Worm (Caenorhabditis elegans) whole organism, L4/young adult: Measurements from ENCODE around the gene sdz-31.

Source experiments
- W03F9.2 ChIP-seq: fragments of 150-350 bp; optimal IDR thresholded peaks from 2 replicates; lab custom pipeline; 2014; ENCODE audit warnings: missing biosample characterization, missing genetic modification characterization
- dao-5 ChIP-seq: sonication (generic microtip); optimal IDR thresholded peaks from 2 replicates; lab custom pipeline; 2016; ENCODE audit warnings: missing genotype, missing genetic modification characterization, moderate library complexity, missing compliant biosample characterization
- him-1 ChIP-seq: sonication (generic microtip); optimal IDR thresholded peaks from 2 replicates; lab custom pipeline; 2016; ENCODE audit warnings: missing genotype, missing genetic modification reagents, missing genetic modification characterization, missing compliant biosample characterization

- no peak for TF ChIP-seq W03F9.2 (tag; lab: Kevin White, UChicago)
- TF ChIP-seq him-1 (tag; lab: Kevin White, UChicago) = no peak
- no peak for TF ChIP-seq dao-5 (tag; lab: Kevin White, UChicago)
Measured at ce11 chrV:9879867-9880266, at the start of gene sdz-31.
